Worm (Caenorhabditis elegans): Measurements from ENCODE around the gene F13E9.19.

Gene F13E9.19

DNA sequence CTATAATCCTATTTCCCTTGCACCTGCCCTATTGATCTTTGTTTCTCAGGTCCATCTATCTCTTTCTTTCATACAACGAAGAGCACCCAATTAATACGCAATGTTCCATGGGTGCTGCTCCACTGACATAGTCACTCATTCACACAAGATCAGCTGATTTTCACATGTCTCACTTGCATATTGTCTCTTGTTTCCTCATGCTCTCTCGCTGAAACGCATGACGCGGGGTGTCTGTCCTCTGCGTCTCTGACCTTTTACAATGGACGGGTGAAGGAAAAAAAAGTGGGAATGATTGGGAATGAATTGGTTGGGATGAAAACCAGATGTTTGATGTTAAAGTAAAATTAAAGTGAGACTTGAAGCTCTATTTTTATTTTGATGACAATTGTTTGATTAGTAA is 36.1 kb downstream of the F13E9.19 start (continued):
- TF ChIP-seq ceh-58 (GFP tag; IDR thresholded peaks at IDR 0.05): no peak
- TF ChIP-seq tlf-1 (GFP tag; optimal IDR thresholded peaks at IDR 0.05): peak; percentile 78
- TF ChIP-seq egl-44 (GFP tag; IDR thresholded peaks at IDR 0.05): peak; percentile 74
- peak; percentile 89 for TF ChIP-seq let-526 (GFP tag; IDR thresholded peaks at IDR 0.05)
- no peak for TF ChIP-seq nhr-179 (tag; optimal IDR thresholded peaks at IDR 0.05)
- peak; percentile 47; the same call in 1 of the 2 replicates for TF ChIP-seq Y53G8AR.9 (GFP tag; conservative IDR thresholded peaks at IDR 0.05)
- TF ChIP-seq attf-5 (GFP tag; optimal IDR thresholded peaks at IDR 0.05): peak; percentile 72
- peak; percentile 17; the same call in 1 of the 2 replicates for TF ChIP-seq B0336.3 (GFP tag; IDR thresholded peaks at IDR 0.05)
- TF ChIP-seq ztf-28 (GFP tag; IDR thresholded peaks at IDR 0.05): no peak
- peak; percentile 54 for TF ChIP-seq tbp1 (GFP tag; optimal IDR thresholded peaks at IDR 0.05)
- TF ChIP-seq athp-1 (tag; optimal IDR thresholded peaks at IDR 0.05): no peak
- TF ChIP-seq somi-1 (GFP tag; optimal IDR thresholded peaks at IDR 0.05): peak; percentile 91
- TF ChIP-seq hrde-1 (tag; optimal IDR thresholded peaks at IDR 0.05; ENCODE audit: borderline replicate concordance): no peak
- 0 out of 2 replicates have a peak, but pooled peaks have one; percentile 27 for TF ChIP-seq ceh-40 (GFP tag; IDR thresholded peaks at IDR 0.05)
- TF ChIP-seq F23B12.7 (tag; optimal IDR thresholded peaks at IDR 0.05; ENCODE audit: insufficient read depth): no peak
- TF ChIP-seq F52B5.7 (tag; optimal IDR thresholded peaks at IDR 0.05): peak; percentile 73
- TF ChIP-seq B0035.1 (tag; optimal IDR thresholded peaks at IDR 0.05): no peak
- TF ChIP-seq sea-2 (GFP tag; IDR thresholded peaks at IDR 0.05): no peak
- peak; percentile 71 for TF ChIP-seq K12H6.12 (tag; optimal IDR thresholded peaks at IDR 0.05)
- TF ChIP-seq aptf-3 (GFP tag; IDR thresholded peaks at IDR 0.05): no peak
- TF ChIP-seq snpc-1.3 (tag; optimal IDR thresholded peaks at IDR 0.05; ENCODE audit: insufficient read depth): no peak
- TF ChIP-seq F55B11.4 (tag; optimal IDR thresholded peaks at IDR 0.05; ENCODE audit: borderline replicate concordance, insufficient read depth): no peak
- TF ChIP-seq lsl-1 (GFP tag; optimal IDR thresholded peaks at IDR 0.05): no peak
- peak in 1 of 3 experiments; percentile 85 for TF ChIP-seq lin-35 (GFP tag; optimal IDR thresholded peaks at IDR 0.05)
- TF ChIP-seq ets-4 (GFP tag; optimal IDR thresholded peaks at IDR 0.05): no peak
- TF ChIP-seq ekl-4 (GFP tag; IDR thresholded peaks at IDR 0.05): peak; percentile 85
- peak; percentile 75 for TF ChIP-seq ztf-22 (GFP tag; optimal IDR thresholded peaks at IDR 0.05)
- peak; percentile 77 for TF ChIP-seq hmg-1.2 (GFP tag; IDR thresholded peaks at IDR 0.05)
- peak in 1 of 2 experiments; percentile 14 for TF ChIP-seq let-607 (tag; optimal IDR thresholded peaks at IDR 0.05)
- TF ChIP-seq ccch-3 (GFP tag; optimal IDR thresholded peaks at IDR 0.05): no peak
- TF ChIP-seq nhr-27 (tag; optimal IDR thresholded peaks at IDR 0.05): no peak
- peak; percentile 76 for TF ChIP-seq mcd-1 (GFP tag; IDR thresholded peaks at IDR 0.05)
- TF ChIP-seq lsy-27 (tag; optimal IDR thresholded peaks at IDR 0.05; ENCODE audit: borderline replicate concordance, insufficient read depth): no peak
- peak; percentile 74 for TF ChIP-seq atf-7 (tag; optimal IDR thresholded peaks at IDR 0.05)
- TF ChIP-seq rpc-1 (optimal IDR thresholded peaks at IDR 0.05): no peak
- no peak for TF ChIP-seq rpc-1 (tag; optimal IDR thresholded peaks at IDR 0.05)
- TF ChIP-seq gei-17 (GFP tag; optimal IDR thresholded peaks at IDR 0.05): no peak
- peak; percentile 71 for TF ChIP-seq ZK185.1 (tag; optimal IDR thresholded peaks at IDR 0.05; ENCODE audit: poor library complexity, severe bottlenecking)
- peak; percentile 59 for TF ChIP-seq madf-10 (tag; optimal IDR thresholded peaks at IDR 0.05)
- TF ChIP-seq bed-1 (GFP tag; IDR thresholded peaks at IDR 0.05): no peak
- peak; percentile 75 for TF ChIP-seq dox-1 (GFP tag; IDR thresholded peaks at IDR 0.05)
- peak; percentile 80; the same call in 1 of the 2 replicates for TF ChIP-seq madf-3 (GFP tag; IDR thresholded peaks at IDR 0.05)
- TF ChIP-seq chd-7 (tag; optimal IDR thresholded peaks at IDR 0.05): peak; percentile 85
- no peak for TF ChIP-seq xnd-1 (tag; optimal IDR thresholded peaks at IDR 0.05)
- no peak for TF ChIP-seq unc-130 (GFP tag; optimal IDR thresholded peaks at IDR 0.05)
- peak; percentile 88 for TF ChIP-seq K11D2.4 (GFP tag; IDR thresholded peaks at IDR 0.05)
- TF ChIP-seq mel-28 (tag; optimal IDR thresholded peaks at IDR 0.05; ENCODE audit: borderline replicate concordance): no peak
- TF ChIP-seq lin-54 (GFP tag; optimal IDR thresholded peaks at IDR 0.05): peak; percentile 62

Data from whole organism, young adult.